Worm (Caenorhabditis elegans) whole organism, early embryonic: ENCODE results near the gene srx-88.

Experiments used
- B0310.2 ChIP-seq: sonication (generic microtip); optimal IDR thresholded peaks from 2 replicates; lab custom pipeline; 2016; ENCODE audit warnings: mild to moderate bottlenecking, missing genetic modification characterization, missing compliant biosample characterization
- F13C5.2 ChIP-seq: sonication (generic microtip); optimal IDR thresholded peaks from 2 replicates; lab custom pipeline; 2017; ENCODE audit warnings: mild to moderate bottlenecking, missing genetic modification characterization, inconsistent platforms, missing compliant biosample characterization
- aly-1 ChIP-seq: sonication (generic microtip); optimal IDR thresholded peaks from 2 replicates; lab custom pipeline; 2016; ENCODE audit warnings: missing genetic modification characterization, missing compliant biosample characterization
- ama-1 ChIP-seq: fragments of 150-350 bp; optimal IDR thresholded peaks from 2 replicates; lab custom pipeline; 2014
- ets-7 ChIP-seq: sonication (generic microtip); optimal IDR thresholded peaks from 2 replicates; lab custom pipeline; 2016; ENCODE audit warnings: missing genotype, missing genetic modification characterization, missing compliant biosample characterization
- pes-1 ChIP-seq: fragments of 200-800 bp; sonication (Bioruptor generic); IDR thresholded peaks from 2 replicates; pipeline ENCODE4 v1.3.6; 2022; ENCODE audit warnings: missing genetic modification reagents, missing genetic modification characterization, missing compliant biosample characterization
- scrt-1 ChIP-seq: fragments of 200-800 bp; sonication (Bioruptor generic); IDR thresholded peaks from 2 replicates; pipeline ENCODE4 v1.3.6; 2022; ENCODE audit warnings: missing genetic modification characterization, missing compliant biosample characterization
- tra-4 ChIP-seq: sonication (generic microtip); optimal IDR thresholded peaks from 2 replicates; lab custom pipeline; 2017; ENCODE audit warnings: missing genetic modification characterization, missing compliant biosample characterization

- TF ChIP-seq tra-4 (tag; lab: Kevin White, UChicago) (no peak), aly-1 (no peak), scrt-1 (no peak), pes-1 (no peak), ama-1 (no peak), F13C5.2 (tag; lab: Kevin White, UChicago) (no peak), B0310.2 (no peak), ets-7 (tag; lab: Kevin White, UChicago) (no peak)
These were observed 47.8 kb downstream of the srx-88 start for ce11 chrV:11631128-11631527.
